Worm (Caenorhabditis elegans) whole organism, young adult: ENCODE data around the gene gur-3.
A peak's percentile ranks its signal among the peaks of the same experiment; 100 is the strongest.

Experiments
- B0019.2 ChIP-seq: fragments of 200-800 bp; sonication (Bioruptor generic); conservative IDR thresholded peaks from 2 replicates; pipeline ENCODE4 v1.3.6; 2022; ENCODE audit warnings: missing genetic modification reagents, missing genetic modification characterization, missing compliant biosample characterization
- D2030.7 ChIP-seq: fragments of 200-800 bp; sonication (Bioruptor generic); IDR thresholded peaks from 2 replicates; pipeline ENCODE4 v1.3.6; 2022; ENCODE audit warnings: missing genetic modification reagents, missing genetic modification characterization, missing compliant biosample characterization
- K12H6.12 ChIP-seq: fragments of 200-800 bp; sonication (Bioruptor generic); optimal IDR thresholded peaks from 2 replicates; lab custom pipeline; 2018; ENCODE audit warnings: mild to moderate bottlenecking, missing genetic modification characterization, missing compliant biosample characterization
- T07F8.4 ChIP-seq: sonication (generic microtip); optimal IDR thresholded peaks from 2 replicates; lab custom pipeline; 2016; ENCODE audit warnings: mild to moderate bottlenecking, missing genetic modification characterization, moderate library complexity, missing compliant biosample characterization
- T26A5.8 ChIP-seq: sonication (generic microtip); optimal IDR thresholded peaks from 2 replicates; lab custom pipeline; 2016; ENCODE audit warnings: missing genetic modification characterization, missing compliant biosample characterization
- Y53G8AR.9 ChIP-seq: fragments of 200-800 bp; sonication (Bioruptor generic); conservative IDR thresholded peaks from 2 replicates; pipeline ENCODE4 v1.3.6; 2022; ENCODE audit warnings: missing genetic modification reagents, missing genetic modification characterization, missing compliant biosample characterization
- akir-1 ChIP-seq: fragments of 200-800 bp; sonication (Bioruptor generic); optimal IDR thresholded peaks from 2 replicates; lab custom pipeline; 2018; ENCODE audit warnings: mild to moderate bottlenecking, missing genetic modification characterization, moderate library complexity, missing compliant biosample characterization
- ama-1 ChIP-seq, 3 experiments: fragments of 150-350 bp in 1 of 3; sonication (generic microtip) in 2 of 3; optimal IDR thresholded peaks; 2 replicates each; lab custom pipeline; 2014 to 2018; ENCODE audit warnings: missing biosample characterization in 2 of 3, missing genetic modification characterization in 2 of 3, missing genetic modification reagents in 2 of 3
- aptf-2 ChIP-seq: fragments of 200-800 bp; sonication (Bioruptor generic); conservative IDR thresholded peaks from 2 replicates; pipeline ENCODE4 v1.3.6; 2022; ENCODE audit warnings: missing genetic modification reagents, missing genetic modification characterization, missing compliant biosample characterization
- atf-7 ChIP-seq: sonication (generic microtip); optimal IDR thresholded peaks from 2 replicates; lab custom pipeline; 2017; ENCODE audit warnings: mild to moderate bottlenecking, missing genetic modification characterization, missing compliant biosample characterization
- athp-1 ChIP-seq: sonication (generic microtip); optimal IDR thresholded peaks from 2 replicates; lab custom pipeline; 2017; ENCODE audit warnings: mild to moderate bottlenecking, missing genetic modification characterization, missing compliant biosample characterization
- attf-3 ChIP-seq: fragments of 200-800 bp; sonication (Bioruptor generic); conservative IDR thresholded peaks from 2 replicates; pipeline ENCODE4 v1.3.6; 2022; ENCODE audit warnings: missing genetic modification reagents, missing genetic modification characterization, missing compliant biosample characterization
- attf-6 ChIP-seq: fragments of 200-800 bp; sonication (Bioruptor generic); IDR thresholded peaks from 2 replicates; pipeline ENCODE4 v1.3.6; 2022; ENCODE audit warnings: missing genetic modification reagents, missing genetic modification characterization, missing compliant biosample characterization
- bed-1 ChIP-seq: fragments of 200-800 bp; sonication (Bioruptor generic); IDR thresholded peaks from 2 replicates; pipeline ENCODE4 v1.3.6; 2022; ENCODE audit warnings: missing genetic modification reagents, missing genetic modification characterization, missing compliant biosample characterization
- bed-2 ChIP-seq: fragments of 200-800 bp; sonication (Bioruptor generic); IDR thresholded peaks from 2 replicates; pipeline ENCODE4 v1.3.6; 2022; ENCODE audit warnings: missing genetic modification reagents, missing genetic modification characterization, missing compliant biosample characterization
- ccch-3 ChIP-seq: fragments of 200-800 bp; sonication (Bioruptor generic); optimal IDR thresholded peaks from 2 replicates; lab custom pipeline; 2018; ENCODE audit warnings: mild to moderate bottlenecking, missing genetic modification characterization, missing compliant biosample characterization
- ceh-100 ChIP-seq: fragments of 200-800 bp; sonication (Bioruptor generic); IDR thresholded peaks from 2 replicates; pipeline ENCODE4 v1.3.6; 2022; ENCODE audit warnings: missing genetic modification reagents, missing genetic modification characterization, missing compliant biosample characterization
- ceh-27 ChIP-seq: fragments of 200-800 bp; sonication (Bioruptor generic); optimal IDR thresholded peaks from 2 replicates; lab custom pipeline; 2018; ENCODE audit warnings: mild to moderate bottlenecking, missing genetic modification characterization, moderate library complexity, missing compliant biosample characterization
- ceh-79 ChIP-seq: sonication (generic microtip); optimal IDR thresholded peaks from 2 replicates; lab custom pipeline; 2017; ENCODE audit warnings: mild to moderate bottlenecking, missing genetic modification characterization, missing compliant biosample characterization
- chd-7 ChIP-seq: sonication (generic microtip); optimal IDR thresholded peaks from 2 replicates; lab custom pipeline; 2016; ENCODE audit warnings: mild to moderate bottlenecking, missing genetic modification characterization, moderate library complexity, missing compliant biosample characterization
- dpff-1 ChIP-seq: sonication (generic microtip); optimal IDR thresholded peaks from 2 replicates; lab custom pipeline; 2017; ENCODE audit warnings: mild to moderate bottlenecking, missing genetic modification characterization, missing compliant biosample characterization
- dpl-1 ChIP-seq: fragments of 150-350 bp; optimal IDR thresholded peaks from 2 replicates; lab custom pipeline; 2014; ENCODE audit warnings: missing biosample characterization, missing genetic modification reagents, missing genetic modification characterization
- egl-44 ChIP-seq: fragments of 200-800 bp; sonication (Bioruptor generic); IDR thresholded peaks from 2 replicates; pipeline ENCODE4 v1.3.6; 2022; ENCODE audit warnings: missing genetic modification reagents, missing genetic modification characterization, missing compliant biosample characterization
- egrh-3 ChIP-seq: fragments of 200-800 bp; sonication (Bioruptor generic); IDR thresholded peaks from 2 replicates; pipeline ENCODE4 v1.3.6; 2022; ENCODE audit warnings: missing genetic modification reagents, missing genetic modification characterization, missing compliant biosample characterization
- ekl-4 ChIP-seq: fragments of 200-800 bp; sonication (Bioruptor generic); IDR thresholded peaks from 2 replicates; pipeline ENCODE4 v1.3.6; 2022; ENCODE audit warnings: missing genetic modification reagents, missing genetic modification characterization, missing compliant biosample characterization
- ets-4 ChIP-seq: fragments of 200-800 bp; sonication (Bioruptor generic); optimal IDR thresholded peaks from 2 replicates; lab custom pipeline; 2018; ENCODE audit warnings: mild to moderate bottlenecking, missing genetic modification characterization, missing compliant biosample characterization
- gei-17 ChIP-seq: fragments of 200-800 bp; sonication (Bioruptor generic); optimal IDR thresholded peaks from 2 replicates; lab custom pipeline; 2018; ENCODE audit warnings: mild to moderate bottlenecking, missing genetic modification characterization, missing compliant biosample characterization
- hlh-12 ChIP-seq: sonication (generic microtip); optimal IDR thresholded peaks from 2 replicates; lab custom pipeline; 2016; ENCODE audit warnings: missing genetic modification characterization, missing compliant biosample characterization
- hlh-26 ChIP-seq: fragments of 200-800 bp; sonication (Bioruptor generic); conservative IDR thresholded peaks from 2 replicates; pipeline ENCODE4 v1.3.6; 2022; ENCODE audit warnings: missing genetic modification reagents, missing genetic modification characterization, missing compliant biosample characterization
- hmg-1.2 ChIP-seq: fragments of 200-800 bp; sonication (Bioruptor generic); IDR thresholded peaks from 2 replicates; pipeline ENCODE4 v1.3.6; 2022; ENCODE audit warnings: missing genetic modification reagents, missing genetic modification characterization, missing compliant biosample characterization
- hmg-20 ChIP-seq: fragments of 200-800 bp; sonication (Bioruptor generic); IDR thresholded peaks from 2 replicates; pipeline ENCODE4 v1.3.6; 2022; ENCODE audit warnings: missing genetic modification reagents, missing genetic modification characterization, missing compliant biosample characterization
- lin-35 ChIP-seq, 3 experiments: fragments of 150-350 bp in 2 of 3; sonication (generic microtip) in 1 of 3; optimal IDR thresholded peaks; 2 replicates each; lab custom pipeline; 2014 to 2018; ENCODE audit warnings: missing biosample characterization in 3 of 3, missing genetic modification characterization in 3 of 3, missing genetic modification reagents in 3 of 3
- lin-40 ChIP-seq: sonication (generic microtip); optimal IDR thresholded peaks from 2 replicates; lab custom pipeline; 2016; ENCODE audit warnings: missing genetic modification characterization, mild to moderate bottlenecking, missing compliant biosample characterization, missing genotype, missing genetic modification reagents
- mes-4 ChIP-seq: sonication (generic microtip); optimal IDR thresholded peaks from 2 replicates; lab custom pipeline; 2016; ENCODE audit warnings: missing genotype, missing genetic modification characterization, missing compliant biosample characterization
- mxl-1 ChIP-seq: sonication (generic microtip); optimal IDR thresholded peaks from 2 replicates; lab custom pipeline; 2016; ENCODE audit warnings: missing genetic modification characterization, missing compliant biosample characterization
- nfya-1 ChIP-seq: sonication (generic microtip); optimal IDR thresholded peaks from 2 replicates; lab custom pipeline; 2017; ENCODE audit warnings: antibody characterized with exemption, missing compliant biosample characterization, missing genetic modification characterization, borderline replicate concordance; ENCODE audit not compliant: insufficient read depth
- nfyb-1 ChIP-seq: fragments of 200-800 bp; sonication (Bioruptor generic); IDR thresholded peaks from 2 replicates; pipeline ENCODE4 v1.3.6; 2022; ENCODE audit warnings: missing genetic modification reagents, missing genetic modification characterization, missing compliant biosample characterization
- rec-8 ChIP-seq, 2 experiments: sonication (generic microtip); optimal IDR thresholded peaks; 2 replicates each; lab custom pipeline; 2016; ENCODE audit warnings: mild to moderate bottlenecking in 2 of 2, missing genetic modification characterization in 2 of 2, missing genetic modification reagents in 2 of 2, missing genotype in 2 of 2, missing biosample characterization in 1 of 2, missing compliant biosample characterization in 1 of 2, moderate library complexity in 1 of 2
- sptf-2 ChIP-seq: fragments of 200-800 bp; sonication (Bioruptor generic); optimal IDR thresholded peaks from 2 replicates; lab custom pipeline; 2018; ENCODE audit warnings: mild to moderate bottlenecking, missing genetic modification characterization, missing compliant biosample characterization
- zfh-2 ChIP-seq: fragments of 200-800 bp; sonication (Bioruptor generic); conservative IDR thresholded peaks from 2 replicates; pipeline ENCODE4 v1.3.6; 2022; ENCODE audit warnings: missing genetic modification reagents, missing genetic modification characterization, missing compliant biosample characterization
- zim-3 ChIP-seq: sonication (generic microtip); optimal IDR thresholded peaks from 2 replicates; lab custom pipeline; 2017; ENCODE audit warnings: mild to moderate bottlenecking, missing genetic modification characterization, moderate library complexity, missing compliant biosample characterization
- ztf-18 ChIP-seq: sonication (generic microtip); optimal IDR thresholded peaks from 2 replicates; lab custom pipeline; 2016; ENCODE audit warnings: missing genotype, mild to moderate bottlenecking, missing genetic modification characterization, missing compliant biosample characterization
- ztf-3 ChIP-seq: fragments of 200-800 bp; sonication (Bioruptor generic); optimal IDR thresholded peaks from 2 replicates; lab custom pipeline; 2018; ENCODE audit warnings: mild to moderate bottlenecking, missing genetic modification characterization, missing compliant biosample characterization

Gene gur-3

DNA sequence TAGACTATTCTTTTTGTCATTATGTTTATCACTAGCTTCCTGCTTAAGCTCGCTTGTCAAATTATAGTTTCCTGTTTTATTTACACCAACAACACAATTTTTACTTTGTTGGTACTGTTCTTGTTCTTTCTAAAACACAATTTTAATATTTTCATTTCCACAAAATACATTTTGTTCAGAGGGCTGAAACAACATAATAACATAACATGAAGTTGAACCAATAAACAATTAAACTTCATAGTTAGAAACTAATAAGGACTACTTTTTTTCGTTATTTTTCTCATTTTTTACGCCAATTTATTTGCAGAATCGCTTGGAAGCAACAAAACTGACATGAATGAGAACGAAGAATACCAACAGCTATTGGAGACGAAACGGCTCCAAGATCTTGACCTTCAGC is 37.7 kb upstream of the gur-3 start, which contains the start of gene C39B10.3:
Gene C39B10.3 (plus strand): TSS at position 301 of the 400 bp plus-strand sequence.
- TF ChIP-seq D2030.7 (GFP tag; lab: Robert Waterston, UW) (no peak), athp-1 (tag; lab: Kevin White, UChicago) (no peak)

DNA sequence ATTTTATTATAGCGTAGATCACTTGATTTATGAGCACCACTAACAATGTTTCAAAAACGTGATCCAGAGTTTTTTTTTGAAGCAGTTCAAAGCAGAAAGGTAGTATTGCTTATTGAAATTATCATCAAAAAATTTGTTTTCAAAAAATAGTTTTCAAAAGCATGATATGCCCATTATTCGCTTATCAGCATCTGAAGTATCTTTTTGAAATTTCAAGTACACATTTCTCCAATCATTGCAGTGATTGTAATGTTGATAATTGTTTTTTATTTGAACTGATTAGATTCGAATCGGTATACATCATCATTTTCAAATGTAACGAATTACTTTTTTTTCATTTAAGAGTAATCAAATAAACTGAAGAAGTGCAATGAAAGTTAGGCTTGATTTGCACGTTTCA is 34.7 kb upstream of the gur-3 start:
- TF ChIP-seq T26A5.8 (tag; lab: Kevin White, UChicago) (no peak), hlh-26 (GFP tag; lab: Robert Waterston, UW) (no peak), ztf-3 (GFP tag; lab: Kevin White, UChicago) (no peak), ets-4 (GFP tag; lab: Kevin White, UChicago) (no peak), D2030.7 (GFP tag; lab: Robert Waterston, UW) (no peak), ztf-18 (tag; lab: Kevin White, UChicago) (no peak), ceh-79 (tag; lab: Kevin White, UChicago) (no peak), ceh-100 (no peak), lin-40 (tag; lab: Kevin White, UChicago) (no peak), chd-7 (tag; lab: Kevin White, UChicago) (no peak), lin-35 (GFP tag; optimal IDR thresholded peaks at IDR 0.05; lab: Kevin White, UChicago) (no peak), dpl-1 (no peak), akir-1 (GFP tag; lab: Kevin White, UChicago) (no peak), attf-3 (GFP tag; lab: Robert Waterston, UW) (no peak), aptf-2 (GFP tag; lab: Robert Waterston, UW) (no peak), mes-4 (tag; lab: Kevin White, UChicago) (no peak)

DNA sequence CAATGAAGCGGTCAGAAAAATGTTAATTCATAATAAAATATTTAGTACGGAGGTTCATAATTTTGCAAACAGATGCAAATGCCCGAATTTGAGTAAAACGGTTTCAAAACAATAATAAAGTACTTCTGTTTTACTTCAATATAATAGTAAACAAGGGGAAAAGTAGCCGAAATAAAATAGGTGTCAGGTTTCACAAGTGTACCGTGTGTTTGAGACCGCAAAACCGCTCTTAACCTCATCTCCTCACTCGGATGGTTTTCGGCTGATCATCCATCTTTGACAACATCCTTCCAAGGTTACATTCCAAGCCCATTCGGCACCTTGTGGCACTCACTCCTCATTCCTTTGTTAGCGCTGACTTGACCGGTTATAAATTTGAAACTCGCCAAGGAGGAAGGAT is 31.3 kb upstream of the gur-3 start:
- TF ChIP-seq ama-1 (optimal IDR thresholded peaks at IDR 0.05; lab: Kevin White, UChicago) (no peak), ama-1 (GFP tag; optimal IDR thresholded peaks at IDR 0.05; lab: Kevin White, UChicago) (no peak), hlh-12 (no peak), hlh-26 (GFP tag; lab: Robert Waterston, UW) (no peak), dpl-1 (no peak), nfyb-1 (GFP tag; lab: Robert Waterston, UW) (no peak), B0019.2 (GFP tag; lab: Robert Waterston, UW) (no peak), bed-1 (no peak), nfya-1 (tag; lab: Kevin White, UChicago) (no peak), zim-3 (tag; lab: Kevin White, UChicago) (no peak), atf-7 (tag; lab: Kevin White, UChicago) (no peak), zfh-2 (GFP tag; lab: Robert Waterston, UW) (no peak), ccch-3 (GFP tag; lab: Kevin White, UChicago) (no peak), attf-6 (GFP tag; lab: Robert Waterston, UW) (no peak)
- TF ChIP-seq, all 124 proteins: peak for 0

DNA sequence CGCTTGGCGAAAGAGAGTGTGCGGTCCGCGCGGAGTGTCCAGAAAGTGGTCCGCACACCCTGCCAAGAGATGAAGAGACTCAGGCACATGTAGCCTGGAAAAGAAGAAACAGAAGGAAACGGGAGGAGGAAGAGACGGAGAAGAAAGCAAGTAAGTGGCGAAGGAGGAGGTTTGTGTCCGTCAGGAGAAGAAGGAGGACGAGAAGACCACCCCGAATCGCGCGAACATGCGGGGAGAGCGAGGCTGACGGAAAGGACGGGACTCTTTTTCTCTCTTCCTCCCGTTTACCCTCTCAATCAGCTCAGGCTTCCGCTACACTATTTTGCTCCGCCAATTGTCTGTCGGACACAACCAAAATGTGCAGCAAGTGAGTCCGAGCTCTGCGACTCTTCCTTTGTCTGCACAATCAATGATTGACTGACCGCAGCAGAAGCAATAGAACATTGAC is 29.4 kb upstream of the gur-3 start:
- TF ChIP-seq ceh-27 (GFP tag; lab: Kevin White, UChicago) (peak; percentile 67), hlh-26 (GFP tag; lab: Robert Waterston, UW) (no peak), chd-7 (tag; lab: Kevin White, UChicago) (no peak), T07F8.4 (no peak), attf-6 (GFP tag; lab: Robert Waterston, UW) (no peak), egrh-3 (peak; percentile 66; the same call in 1 of the 2 replicates), K12H6.12 (tag; lab: Kevin White, UChicago) (peak; percentile 89), sptf-2 (GFP tag; lab: Kevin White, UChicago) (no peak), mxl-1 (no peak), hmg-20 (GFP tag; lab: Robert Waterston, UW) (no peak), gei-17 (GFP tag; lab: Kevin White, UChicago) (no peak), egl-44 (GFP tag; lab: Robert Waterston, UW) (no peak), rec-8 (tag; optimal IDR thresholded peaks at IDR 0.05; lab: Kevin White, UChicago) (no peak), Y53G8AR.9 (no peak), ekl-4 (GFP tag; lab: Robert Waterston, UW) (no peak), bed-2 (GFP tag; lab: Robert Waterston, UW) (peak; percentile 50; the same call in 1 of the 2 replicates), nfyb-1 (GFP tag; lab: Robert Waterston, UW) (no peak), hmg-1.2 (peak; percentile 55), aptf-2 (GFP tag; lab: Robert Waterston, UW) (no peak), dpff-1 (tag; lab: Kevin White, UChicago) (no peak)
